Fruit fly (Drosophila melanogaster) whole organism, embryonic: Measurements from ENCODE around the gene CG1161.

ENCODE experiments used
- Bgb ChIP-seq: fragments of 200-800 bp; sonication (Bioruptor generic); IDR thresholded peaks from 2 replicates; pipeline ENCODE4 v1.3.6; 2022; ENCODE audit warnings: missing biosample characterization, missing genetic modification characterization; ENCODE audit not compliant: partially characterized antibody
- CG11560 ChIP-seq: fragments of 200-800 bp; sonication (Bioruptor generic); IDR thresholded peaks from 3 replicates; pipeline ENCODE4 v1.3.6; 2022; ENCODE audit warnings: missing biosample characterization, missing genetic modification characterization
- CG11696 ChIP-seq: fragments of 200-800 bp; sonication (Bioruptor generic); IDR thresholded peaks from 2 replicates; pipeline ENCODE4 v1.3.6; 2022; ENCODE audit warnings: missing biosample characterization, missing genetic modification characterization
- CG12155 ChIP-seq: fragments of 200-800 bp; sonication (Bioruptor generic); optimal IDR thresholded peaks from 3 replicates; lab custom pipeline; 2016; ENCODE audit warnings: missing biosample characterization, missing genetic modification characterization
- CG1233 ChIP-seq: fragments of 200-800 bp; sonication (Bioruptor generic); optimal IDR thresholded peaks from 4 replicates; lab custom pipeline; 2018; ENCODE audit warnings: missing biosample characterization, mild to moderate bottlenecking, missing genetic modification characterization
- CG13624 ChIP-seq: fragments of 200-800 bp; sonication (Bioruptor generic); optimal IDR thresholded peaks from 2 replicates; lab custom pipeline; 2016; ENCODE audit warnings: missing biosample characterization, missing genetic modification characterization
- CG15479 ChIP-seq: fragments of 200-800 bp; sonication (Bioruptor generic); optimal IDR thresholded peaks from 3 replicates; lab custom pipeline; 2019; ENCODE audit warnings: missing biosample characterization, mild to moderate bottlenecking, missing genetic modification characterization, moderate library complexity
- CG1602 ChIP-seq: fragments of 200-800 bp; sonication (Bioruptor generic); optimal IDR thresholded peaks from 3 replicates; lab custom pipeline; 2016; ENCODE audit warnings: missing biosample characterization, missing genetic modification characterization
- CG1832 ChIP-seq: fragments of 200-800 bp; sonication (Bioruptor generic); optimal IDR thresholded peaks from 2 replicates; lab custom pipeline; 2017; ENCODE audit warnings: missing biosample characterization, mild to moderate bottlenecking, missing genetic modification characterization, inconsistent platforms
- CG2712 ChIP-seq: fragments of 200-800 bp; optimal IDR thresholded peaks from 3 replicates; lab custom pipeline; 2019; ENCODE audit warnings: missing biosample characterization, mild to moderate bottlenecking, missing genetic modification characterization, moderate library complexity
- CG33213 ChIP-seq: fragments of 200-800 bp; sonication (Bioruptor generic); optimal IDR thresholded peaks from 3 replicates; lab custom pipeline; 2016; ENCODE audit warnings: missing biosample characterization, missing genetic modification characterization
- CG4854 ChIP-seq: fragments of 200-800 bp; sonication (Bioruptor generic); optimal IDR thresholded peaks from 2 replicates; lab custom pipeline; 2016; ENCODE audit warnings: missing biosample characterization, missing genetic modification characterization, inconsistent platforms
- CG7271 ChIP-seq: fragments of 200-800 bp; sonication (Bioruptor generic); optimal IDR thresholded peaks from 2 replicates; lab custom pipeline; 2018; ENCODE audit warnings: missing biosample characterization, mild to moderate bottlenecking, missing genetic modification characterization, moderate library complexity
- CG8290 ChIP-seq, 3 experiments: fragments of 200-800 bp; sonication (Bioruptor generic); optimal IDR thresholded peaks; 2 replicates each; lab custom pipeline; 2016 to 2019; ENCODE audit warnings: missing biosample characterization in 3 of 3, missing genetic modification characterization in 3 of 3, mild to moderate bottlenecking in 2 of 3, moderate library complexity in 1 of 3
- CG9817 ChIP-seq: fragments of 200-800 bp; sonication (Bioruptor generic); optimal IDR thresholded peaks from 2 replicates; lab custom pipeline; 2018; ENCODE audit warnings: missing biosample characterization, mild to moderate bottlenecking, missing genetic modification characterization, moderate library complexity
- CTCF ChIP-seq: fragments of 200-800 bp; sonication (Bioruptor generic); optimal IDR thresholded peaks from 2 replicates; lab custom pipeline; 2017; ENCODE audit warnings: missing biosample characterization, mild to moderate bottlenecking, missing genetic modification characterization, moderate library complexity
- Dbx ChIP-seq: fragments of 200-800 bp; sonication (Bioruptor generic); IDR thresholded peaks from 3 replicates; pipeline ENCODE4 v1.3.6; 2022; ENCODE audit warnings: missing biosample characterization, missing genetic modification characterization
- Deaf1 ChIP-seq: fragments of 200-800 bp; optimal IDR thresholded peaks from 3 replicates; lab custom pipeline; 2019; ENCODE audit warnings: missing biosample characterization, mild to moderate bottlenecking, missing genetic modification characterization, moderate library complexity
- Dip2 ChIP-seq: fragments of 200-800 bp; sonication (Bioruptor generic); IDR thresholded peaks from 2 replicates; pipeline ENCODE4 v1.3.6; 2022; ENCODE audit warnings: missing biosample characterization, missing genetic modification characterization
- Drgx ChIP-seq: fragments of 200-800 bp; sonication (Bioruptor generic); IDR thresholded peaks from 2 replicates; pipeline ENCODE4 v1.3.6; 2022; ENCODE audit warnings: missing biosample characterization, missing genetic modification characterization
- ERR ChIP-seq: fragments of 200-800 bp; sonication (Bioruptor generic); optimal IDR thresholded peaks from 2 replicates; lab custom pipeline; 2016; ENCODE audit warnings: missing biosample characterization, missing genetic modification characterization
- Ets65A ChIP-seq: fragments of 200-800 bp; sonication (Bioruptor generic); peaks from one replicate; lab custom pipeline; 2016; ENCODE audit warnings: missing biosample characterization, missing genetic modification characterization
- Gug ChIP-seq: fragments of 200-800 bp; sonication (Bioruptor generic); IDR thresholded peaks from 4 replicates; pipeline ENCODE4 v1.3.6; 2022; ENCODE audit warnings: missing biosample characterization, missing genetic modification characterization
- H15 ChIP-seq: fragments of 200-800 bp; sonication (Bioruptor generic); IDR thresholded peaks from 3 replicates; pipeline ENCODE4 v1.3.6; 2022; ENCODE audit warnings: missing biosample characterization, missing genetic modification characterization
- HmgZ ChIP-seq: fragments of 200-800 bp; sonication (Bioruptor generic); optimal IDR thresholded peaks from 2 replicates; lab custom pipeline; 2018; ENCODE audit warnings: missing biosample characterization, mild to moderate bottlenecking, missing genetic modification characterization
- Mad ChIP-seq: fragments of 200-800 bp; sonication (Bioruptor generic); optimal IDR thresholded peaks from 2 replicates; lab custom pipeline; 2016; ENCODE audit warnings: missing biosample characterization, missing genetic modification characterization
- Med ChIP-seq: fragments of 200-800 bp; sonication (Bioruptor generic); peaks from one replicate; lab custom pipeline; 2016; ENCODE audit warnings: missing biosample characterization, missing genetic modification characterization, mild to moderate bottlenecking, inconsistent platforms, moderate library complexity
- Mes4 ChIP-seq: fragments of 200-800 bp; sonication (Bioruptor generic); optimal IDR thresholded peaks from 2 replicates; lab custom pipeline; 2016; ENCODE audit warnings: missing biosample characterization, missing genetic modification characterization
- NK7.1 ChIP-seq: fragments of 200-800 bp; sonication (Bioruptor generic); optimal IDR thresholded peaks from 3 replicates; lab custom pipeline; 2016; ENCODE audit warnings: missing biosample characterization, missing genetic modification characterization
- Sry-β ChIP-seq: fragments of 200-800 bp; sonication (Bioruptor generic); optimal IDR thresholded peaks from 2 replicates; lab custom pipeline; 2018; ENCODE audit warnings: missing biosample characterization, mild to moderate bottlenecking, missing genetic modification characterization, moderate library complexity
- Trl ChIP-seq, 3 experiments: fragments of >200 bp in 2 of 3; fragments of 200-800 bp in 1 of 3; sonication (Bioruptor generic) in 1 of 3; optimal IDR thresholded peaks; 2 replicates in 1 of 3; 3 replicates in 2 of 3; lab custom pipeline; 2016 to 2017; ENCODE audit warnings: missing biosample characterization in 1 of 3, missing genetic modification characterization in 1 of 3
- abd-A ChIP-seq: fragments of 200-800 bp; sonication (Bioruptor generic); optimal IDR thresholded peaks from 3 replicates; lab custom pipeline; 2019; ENCODE audit warnings: missing biosample characterization, mild to moderate bottlenecking, missing genetic modification characterization, moderate library complexity
- ash1 ChIP-seq: fragments of 200-800 bp; sonication (Bioruptor generic); optimal IDR thresholded peaks from 2 replicates; lab custom pipeline; 2018; ENCODE audit warnings: missing biosample characterization, mild to moderate bottlenecking, missing genetic modification characterization
- ato ChIP-seq: fragments of 200-800 bp; sonication (Bioruptor generic); IDR thresholded peaks from 2 replicates; pipeline ENCODE4 v1.3.6; 2022; ENCODE audit warnings: missing biosample characterization, missing genetic modification characterization; ENCODE audit not compliant: partially characterized antibody
- bigmax ChIP-seq: fragments of 200-800 bp; sonication (Bioruptor generic); optimal IDR thresholded peaks from 2 replicates; lab custom pipeline; 2018; ENCODE audit warnings: missing biosample characterization, mild to moderate bottlenecking, missing genetic modification characterization
- crc ChIP-seq: fragments of 200-800 bp; sonication (Bioruptor generic); optimal IDR thresholded peaks from 2 replicates; lab custom pipeline; 2016; ENCODE audit warnings: missing biosample characterization, missing genetic modification characterization
- crol ChIP-seq: fragments of 200-800 bp; sonication (Bioruptor generic); IDR thresholded peaks from 2 replicates; pipeline ENCODE4 v1.3.6; 2022; ENCODE audit warnings: missing biosample characterization, missing genetic modification characterization
- ewg ChIP-seq: fragments of 200-800 bp; sonication (Bioruptor generic); optimal IDR thresholded peaks from 3 replicates; lab custom pipeline; 2017; ENCODE audit warnings: mild to moderate bottlenecking, missing biosample characterization, missing genetic modification reagents, missing genetic modification characterization
- fd102C ChIP-seq: fragments of 200-800 bp; sonication (Bioruptor generic); optimal IDR thresholded peaks from 2 replicates; lab custom pipeline; 2018; ENCODE audit warnings: missing biosample characterization, mild to moderate bottlenecking, missing genetic modification characterization, moderate library complexity
- nom ChIP-seq: fragments of 200-800 bp; sonication (Bioruptor generic); optimal IDR thresholded peaks from 2 replicates; lab custom pipeline; 2017; ENCODE audit warnings: missing biosample characterization, missing genetic modification characterization, mild to moderate bottlenecking, moderate library complexity, missing genetic modification reagents
- odd ChIP-seq: fragments of 200-800 bp; sonication (Bioruptor generic); optimal IDR thresholded peaks from 2 replicates; lab custom pipeline; 2017; ENCODE audit warnings: missing biosample characterization, mild to moderate bottlenecking, missing genetic modification characterization
- sr ChIP-seq: fragments of 200-800 bp; sonication (Bioruptor generic); IDR thresholded peaks from 3 replicates; pipeline ENCODE4 v1.3.6; 2022; ENCODE audit warnings: missing biosample characterization, missing genetic modification characterization
- tgo ChIP-seq: fragments of 200-800 bp; sonication (Bioruptor generic); IDR thresholded peaks from 3 replicates; pipeline ENCODE4 v1.3.6; 2022; ENCODE audit warnings: missing biosample characterization, missing genetic modification characterization
- tll ChIP-seq, 2 experiments: fragments of 200-800 bp in 1 of 2; fragments of >200 bp in 1 of 2; sonication (Bioruptor generic) in 1 of 2; optimal IDR thresholded peaks; 2 replicates each; lab custom pipeline; 2017 to 2019; ENCODE audit warnings: missing biosample characterization in 2 of 2, missing genetic modification characterization in 2 of 2, mild to moderate bottlenecking in 1 of 2, moderate library complexity in 1 of 2

Gene CG1161

dm6 chr3R:5350393-5350972 is 4.4 kb upstream of the CG1161 start, which contains the start of gene mtd (continued):
- no peak for TF ChIP-seq odd
- TF ChIP-seq Dbx (GFP tag; lab: Robert Waterston, UW), result 0 out of 3 replicates have a peak, but pooled peaks have one; percentile 35
- no peak for TF ChIP-seq CG11696 (GFP tag; lab: Robert Waterston, UW)
- TF ChIP-seq CG2712 (tag; lab: Kevin White, UChicago), result no peak
- TF ChIP-seq sr (GFP tag; lab: Robert Waterston, UW), result peak; percentile 47; the same call in 1 of the 3 replicates
- TF ChIP-seq Ets65A (GFP tag; lab: Kevin White, UChicago), result peak; percentile 94
- TF ChIP-seq Bgb (GFP tag; lab: Robert Waterston, UW), result no peak
- no peak for TF ChIP-seq tgo (GFP tag; lab: Robert Waterston, UW)
- TF ChIP-seq abd-A, result peak; percentile 70
- TF ChIP-seq CG8290 (GFP tag; optimal IDR thresholded peaks at IDR 0.05; lab: Kevin White, UChicago), result no peak
- peak in 1 of 2 experiments; percentile 5 for TF ChIP-seq CG8290 (tag; optimal IDR thresholded peaks at IDR 0.05; lab: Kevin White, UChicago)
- peak; percentile 18; the same call in 1 of the 2 replicates for TF ChIP-seq Drgx (GFP tag; lab: Robert Waterston, UW)
- no peak for TF ChIP-seq CG4854 (GFP tag; lab: Kevin White, UChicago)
- no peak for TF ChIP-seq tll (GFP tag; optimal IDR thresholded peaks at IDR 0.05; lab: Kevin White, UChicago)
- TF ChIP-seq Deaf1 (tag; lab: Kevin White, UChicago), result peak; percentile 80
- TF ChIP-seq CG1602 (GFP tag; lab: Kevin White, UChicago), result no peak
- no peak for TF ChIP-seq CG7271 (tag; lab: Kevin White, UChicago)
- peak; percentile 77 for TF ChIP-seq crol
- no peak for TF ChIP-seq bigmax (GFP tag; lab: Kevin White, UChicago)
- no peak for TF ChIP-seq ERR (GFP tag; lab: Kevin White, UChicago)
- no peak for TF ChIP-seq HmgZ (tag; lab: Kevin White, UChicago)
- no peak for TF ChIP-seq H15 (GFP tag; lab: Robert Waterston, UW)
- no peak for TF ChIP-seq CG9817 (tag; lab: Kevin White, UChicago)
- TF ChIP-seq Dip2 (GFP tag; lab: Robert Waterston, UW), result no peak
- TF ChIP-seq CG11560 (tag; lab: Robert Waterston, UW), result no peak
- peak; percentile 87 for TF ChIP-seq ewg (GFP tag; lab: Kevin White, UChicago)
- no peak for TF ChIP-seq CTCF (GFP tag; lab: Kevin White, UChicago)
- peak; percentile 82 for TF ChIP-seq Med
- TF ChIP-seq fd102C (GFP tag; lab: Kevin White, UChicago), result no peak
- TF ChIP-seq CG1832 (GFP tag; lab: Kevin White, UChicago), result peak; percentile 27
- no peak for TF ChIP-seq nom (GFP tag; lab: Kevin White, UChicago)
- TF ChIP-seq CG15479 (GFP tag; lab: Kevin White, UChicago), result no peak
- TF ChIP-seq crc (GFP tag; lab: Kevin White, UChicago), result no peak
- TF ChIP-seq Mes4, result no peak
- TF ChIP-seq Sry-β (GFP tag; lab: Kevin White, UChicago), result no peak
- no peak for TF ChIP-seq CG1233
- TF ChIP-seq CG12155, result no peak
- TF ChIP-seq NK7.1 (GFP tag; lab: Kevin White, UChicago), result no peak
- no peak for TF ChIP-seq ato
- TF ChIP-seq CG33213 (GFP tag; lab: Kevin White, UChicago), result no peak
- TF ChIP-seq ash1 (GFP tag; lab: Kevin White, UChicago), result no peak
- TF ChIP-seq Trl (optimal IDR thresholded peaks at IDR 0.05; lab: Kevin White, UChicago), result peak in 1 of 2 experiments; percentile 8
- TF ChIP-seq Trl (GFP tag; optimal IDR thresholded peaks at IDR 0.05; lab: Kevin White, UChicago), result no peak
- TF ChIP-seq CG13624 (GFP tag; lab: Kevin White, UChicago), result peak; percentile 28
- no peak for TF ChIP-seq Gug (GFP tag; lab: Robert Waterston, UW)
- TF ChIP-seq Mad, result no peak
